Worm (Caenorhabditis elegans) whole organism, late embryonic: ENCODE data around the gene clec-38.

Experiments used
- C08G9.2 ChIP-seq: sonication (generic microtip); optimal IDR thresholded peaks from 2 replicates; lab custom pipeline; 2016; ENCODE audit warnings: mild to moderate bottlenecking, missing genetic modification characterization, moderate library complexity, missing compliant biosample characterization
- C38D4.7 ChIP-seq: fragments of 200-800 bp; sonication (Bioruptor generic); optimal IDR thresholded peaks from 2 replicates; lab custom pipeline; 2018; ENCODE audit warnings: mild to moderate bottlenecking, missing genetic modification characterization, moderate library complexity, missing compliant biosample characterization
- K02D7.2 ChIP-seq: sonication (generic microtip); optimal IDR thresholded peaks from 2 replicates; lab custom pipeline; 2017; ENCODE audit warnings: mild to moderate bottlenecking, missing genetic modification characterization, missing compliant biosample characterization
- Y22D7AL.16 ChIP-seq: sonication (generic microtip); optimal IDR thresholded peaks from 2 replicates; lab custom pipeline; 2016; ENCODE audit warnings: missing genetic modification characterization, missing compliant biosample characterization
- ceh-14 ChIP-seq: sonication (generic microtip); optimal IDR thresholded peaks from 2 replicates; lab custom pipeline; 2016; ENCODE audit warnings: missing genotype, missing genetic modification characterization, missing compliant biosample characterization
- ceh-18 ChIP-seq: sonication (generic microtip); optimal IDR thresholded peaks from 2 replicates; lab custom pipeline; 2016; ENCODE audit warnings: missing genetic modification characterization, missing compliant biosample characterization
- ceh-31 ChIP-seq: sonication (generic microtip); optimal IDR thresholded peaks from 2 replicates; lab custom pipeline; 2016; ENCODE audit warnings: missing genetic modification characterization, missing compliant biosample characterization
- ceh-34 ChIP-seq: sonication (generic microtip); optimal IDR thresholded peaks from 2 replicates; lab custom pipeline; 2016; ENCODE audit warnings: mild to moderate bottlenecking, missing genetic modification characterization, missing compliant biosample characterization
- ceh-45 ChIP-seq: fragments of 200-800 bp; sonication (Bioruptor generic); IDR thresholded peaks from 2 replicates; pipeline ENCODE4 v1.3.6; 2022; ENCODE audit warnings: missing genetic modification reagents, missing genetic modification characterization, missing compliant biosample characterization
- ceh-6 ChIP-seq: fragments of 200-800 bp; sonication (Bioruptor generic); optimal IDR thresholded peaks from 2 replicates; lab custom pipeline; 2018; ENCODE audit warnings: mild to moderate bottlenecking, missing genetic modification characterization, missing compliant biosample characterization
- che-1 ChIP-seq: sonication (generic microtip); optimal IDR thresholded peaks from 2 replicates; lab custom pipeline; 2016; ENCODE audit warnings: mild to moderate bottlenecking, missing genetic modification characterization, missing compliant biosample characterization
- dmd-4 ChIP-seq: sonication (generic microtip); optimal IDR thresholded peaks from 2 replicates; lab custom pipeline; 2016; ENCODE audit warnings: borderline replicate concordance, missing genetic modification characterization, missing compliant biosample characterization
- elt-2 ChIP-seq: sonication (generic microtip); optimal IDR thresholded peaks from 2 replicates; lab custom pipeline; 2016; ENCODE audit warnings: missing genetic modification reagents, missing genetic modification characterization, missing compliant biosample characterization
- elt-4 ChIP-seq: sonication (generic microtip); optimal IDR thresholded peaks from 2 replicates; lab custom pipeline; 2016; ENCODE audit warnings: missing genetic modification characterization, missing compliant biosample characterization
- ets-4 ChIP-seq: sonication (generic microtip); optimal IDR thresholded peaks from 2 replicates; lab custom pipeline; 2016; ENCODE audit warnings: missing genetic modification characterization, missing compliant biosample characterization
- fax-1 ChIP-seq: sonication (generic microtip); optimal IDR thresholded peaks from 2 replicates; lab custom pipeline; 2016; ENCODE audit warnings: missing genotype, missing genetic modification characterization, missing compliant biosample characterization
- gmeb-2 ChIP-seq: sonication (generic microtip); optimal IDR thresholded peaks from 2 replicates; lab custom pipeline; 2016; ENCODE audit warnings: missing genetic modification characterization, inconsistent platforms, missing compliant biosample characterization
- hlh-15 ChIP-seq: sonication (generic microtip); optimal IDR thresholded peaks from 2 replicates; lab custom pipeline; 2016; ENCODE audit warnings: missing genetic modification characterization, missing compliant biosample characterization
- hlh-6 ChIP-seq: sonication (generic microtip); optimal IDR thresholded peaks from 2 replicates; lab custom pipeline; 2016; ENCODE audit warnings: missing genotype, missing genetic modification characterization, missing compliant biosample characterization
- lim-6 ChIP-seq: sonication (generic microtip); optimal IDR thresholded peaks from 2 replicates; lab custom pipeline; 2016; ENCODE audit warnings: missing genetic modification characterization, missing compliant biosample characterization
- mec-3 ChIP-seq: sonication (generic microtip); optimal IDR thresholded peaks from 2 replicates; lab custom pipeline; 2016; ENCODE audit warnings: borderline replicate concordance, missing genetic modification characterization, missing compliant biosample characterization
- nhr-232 ChIP-seq: sonication (generic microtip); optimal IDR thresholded peaks from 2 replicates; lab custom pipeline; 2016; ENCODE audit warnings: missing genetic modification characterization, missing compliant biosample characterization
- npax-4 ChIP-seq: sonication (generic microtip); optimal IDR thresholded peaks from 2 replicates; lab custom pipeline; 2016; ENCODE audit warnings: missing genetic modification characterization, missing compliant biosample characterization
- pag-3 ChIP-seq: sonication (generic microtip); optimal IDR thresholded peaks from 2 replicates; lab custom pipeline; 2016; ENCODE audit warnings: missing compliant biosample characterization, missing genetic modification characterization, borderline replicate concordance
- pax-1 ChIP-seq: fragments of 150-350 bp; optimal IDR thresholded peaks from 2 replicates; lab custom pipeline; 2014; ENCODE audit warnings: missing biosample characterization, missing genetic modification characterization
- pha-2 ChIP-seq: sonication (generic microtip); optimal IDR thresholded peaks from 2 replicates; lab custom pipeline; 2017; ENCODE audit warnings: mild to moderate bottlenecking, missing genetic modification characterization, missing compliant biosample characterization
- pha-4 ChIP-seq: fragments of 150-350 bp; optimal IDR thresholded peaks from 2 replicates; lab custom pipeline; 2018; ENCODE audit warnings: missing biosample characterization, missing genetic modification reagents, missing genetic modification characterization
- pqm-1 ChIP-seq: sonication (generic microtip); optimal IDR thresholded peaks from 2 replicates; lab custom pipeline; 2016; ENCODE audit warnings: missing genetic modification characterization, missing compliant biosample characterization
- pros-1 ChIP-seq: fragments of 150-350 bp; optimal IDR thresholded peaks from 2 replicates; lab custom pipeline; 2014; ENCODE audit warnings: missing biosample characterization, missing genetic modification reagents, missing genetic modification characterization
- ref-2 ChIP-seq: sonication (generic microtip); optimal IDR thresholded peaks from 2 replicates; lab custom pipeline; 2016; ENCODE audit warnings: missing genetic modification characterization, missing compliant biosample characterization
- rnt-1 ChIP-seq: sonication (generic microtip); optimal IDR thresholded peaks from 2 replicates; lab custom pipeline; 2016; ENCODE audit warnings: missing genetic modification characterization, missing compliant biosample characterization
- sdc-2 ChIP-seq: sonication (generic microtip); optimal IDR thresholded peaks from 2 replicates; lab custom pipeline; 2016; ENCODE audit warnings: missing genotype, missing genetic modification characterization, missing compliant biosample characterization
- tbx-2 ChIP-seq: sonication (generic microtip); optimal IDR thresholded peaks from 2 replicates; lab custom pipeline; 2016; ENCODE audit warnings: missing genetic modification characterization, missing compliant biosample characterization
- tbx-7 ChIP-seq: sonication (generic microtip); optimal IDR thresholded peaks from 2 replicates; lab custom pipeline; 2016; ENCODE audit warnings: missing genotype, missing genetic modification characterization, missing compliant biosample characterization
- unc-42 ChIP-seq: sonication (generic microtip); optimal IDR thresholded peaks from 2 replicates; lab custom pipeline; 2016; ENCODE audit warnings: missing genotype, missing genetic modification characterization, missing compliant biosample characterization
- unc-86 ChIP-seq: sonication (generic microtip); optimal IDR thresholded peaks from 2 replicates; lab custom pipeline; 2016; ENCODE audit warnings: missing genetic modification characterization, missing compliant biosample characterization
- ztf-16 ChIP-seq: sonication (generic microtip); optimal IDR thresholded peaks from 2 replicates; lab custom pipeline; 2017; ENCODE audit warnings: missing genetic modification characterization, missing compliant biosample characterization

clec-38 gene

DNA sequence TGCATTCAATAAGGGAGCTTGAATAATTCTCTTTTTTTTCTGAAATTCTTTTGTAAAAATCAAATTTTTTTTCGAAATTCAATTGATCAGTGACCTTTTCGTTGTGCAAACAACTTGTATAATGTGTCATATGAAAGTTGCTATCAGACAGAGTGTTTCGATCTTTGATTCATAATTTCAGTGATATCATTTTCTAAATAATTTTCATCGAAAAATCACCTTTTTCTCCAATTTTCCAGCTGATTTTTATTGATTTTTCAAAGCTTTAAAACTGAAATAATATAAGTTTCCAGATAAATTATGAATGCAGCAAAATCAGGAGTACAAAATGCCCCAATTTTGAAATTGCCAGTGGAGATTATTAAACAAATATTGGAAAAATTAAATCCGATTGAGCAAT lies 7.0 kb downstream of the clec-38 start, which contains the start of gene fbxa-127:
fbxa-127 (plus strand) TSS at position 301 of the 400 bp plus-strand sequence.
- TF ChIP-seq ceh-14 (no peak), K02D7.2 (tag; lab: Kevin White, UChicago) (no peak), npax-4 (tag; lab: Kevin White, UChicago) (no peak), rnt-1 (tag; lab: Kevin White, UChicago) (no peak), pha-4 (tag; lab: Kevin White, UChicago) (no peak), ceh-31 (tag; lab: Kevin White, UChicago) (no peak), ceh-6 (no peak), ztf-16 (tag; lab: Kevin White, UChicago) (no peak), unc-42 (tag; lab: Kevin White, UChicago) (no peak)

DNA sequence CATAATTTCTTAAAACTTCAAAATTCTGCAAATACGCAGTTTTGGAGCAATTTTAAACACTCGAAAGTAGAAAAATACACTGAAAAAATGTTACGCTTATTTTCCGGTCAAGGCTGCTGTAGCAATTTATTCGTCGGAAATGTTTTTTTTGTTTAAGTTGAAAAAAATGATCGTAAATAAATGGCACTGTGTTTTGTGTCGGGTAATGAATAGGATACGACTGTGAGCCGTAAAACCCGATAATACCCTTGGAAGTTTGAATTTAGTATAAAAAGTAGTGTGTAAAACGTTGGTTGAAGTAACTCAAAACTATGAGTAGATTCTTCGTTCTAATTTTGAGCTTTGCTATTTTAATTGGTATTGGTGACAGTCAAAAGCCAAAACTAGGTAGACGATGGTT lies 8.5 kb downstream of the clec-38 start, which contains the start of gene T25E12.14:
T25E12.14 (plus strand) TSS at position 301 of the 400 bp plus-strand sequence.
- TF ChIP-seq ceh-45, result no peak
- no peak for TF ChIP-seq ceh-31 (tag; lab: Kevin White, UChicago)
- no peak for TF ChIP-seq pqm-1 (tag; lab: Kevin White, UChicago)
- TF ChIP-seq dmd-4 (tag; lab: Kevin White, UChicago), result no peak
- no peak for TF ChIP-seq unc-86 (tag; lab: Kevin White, UChicago)
- no peak for TF ChIP-seq unc-42 (tag; lab: Kevin White, UChicago)
- TF ChIP-seq elt-4 (tag; lab: Kevin White, UChicago), result no peak
- no peak for TF ChIP-seq pha-2
- no peak for TF ChIP-seq tbx-7 (tag; lab: Kevin White, UChicago)
- no peak for TF ChIP-seq pax-1 (tag; lab: Kevin White, UChicago)
- TF ChIP-seq fax-1, result no peak
- no peak for TF ChIP-seq ets-4 (tag; lab: Kevin White, UChicago)

DNA sequence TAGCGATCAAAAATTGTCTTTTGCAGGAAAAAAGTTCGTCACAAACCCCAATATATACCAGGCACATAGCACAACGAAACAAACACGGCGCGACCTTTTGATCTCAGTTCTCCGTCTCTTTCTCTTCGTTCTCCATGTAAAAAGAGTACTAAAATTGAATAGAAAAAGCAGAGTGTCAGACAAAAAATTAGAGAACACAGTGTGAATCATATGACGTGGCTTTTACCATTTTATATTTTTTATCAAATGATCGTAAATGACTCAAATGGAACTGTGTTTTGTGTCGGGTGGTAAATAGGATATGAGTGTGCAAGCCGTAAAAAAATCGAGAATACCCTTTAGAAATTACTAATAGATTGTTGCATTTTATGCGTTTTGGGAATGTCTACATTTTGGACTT lies 9.5 kb downstream of the clec-38 start:
- TF ChIP-seq hlh-6 (no peak), gmeb-2 (tag; lab: Kevin White, UChicago) (no peak), ceh-34 (tag; lab: Kevin White, UChicago) (no peak), pag-3 (tag; lab: Kevin White, UChicago) (no peak), C08G9.2 (no peak), elt-4 (tag; lab: Kevin White, UChicago) (no peak), sdc-2 (tag; lab: Kevin White, UChicago) (no peak), che-1 (tag; lab: Kevin White, UChicago) (no peak), rnt-1 (tag; lab: Kevin White, UChicago) (no peak), mec-3 (tag; lab: Kevin White, UChicago) (no peak), tbx-2 (tag; lab: Kevin White, UChicago) (no peak), ceh-18 (tag; lab: Kevin White, UChicago) (no peak), elt-2 (no peak), pros-1 (tag; lab: Kevin White, UChicago) (no peak), nhr-232 (tag; lab: Kevin White, UChicago) (no peak), C38D4.7 (GFP tag; lab: Kevin White, UChicago) (no peak), hlh-15 (tag; lab: Kevin White, UChicago) (no peak), pha-4 (tag; lab: Kevin White, UChicago) (no peak)

DNA sequence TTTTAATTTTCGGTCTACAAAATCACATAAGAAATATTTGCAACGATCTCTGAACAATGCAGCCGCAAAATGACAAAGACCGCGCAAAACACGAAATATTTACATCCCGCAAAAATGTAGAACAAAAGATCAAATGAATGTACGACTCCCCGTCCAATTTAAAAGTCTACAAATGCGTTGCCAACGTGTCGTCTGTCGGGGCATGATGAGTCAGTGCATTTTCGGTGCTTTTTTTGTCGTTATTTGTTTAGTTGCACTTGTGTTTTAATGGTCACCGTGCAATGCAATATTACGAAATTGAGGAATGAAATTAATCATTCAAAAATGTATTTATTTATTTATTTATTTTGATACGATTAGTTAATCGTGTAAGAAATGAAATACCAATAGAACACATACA lies 10.8 kb downstream of the clec-38 start:
- no peak for TF ChIP-seq ref-2 (tag; lab: Kevin White, UChicago)
- TF ChIP-seq dmd-4 (tag; lab: Kevin White, UChicago), result no peak
- TF ChIP-seq lim-6 (tag; lab: Kevin White, UChicago), result no peak
- TF ChIP-seq che-1 (tag; lab: Kevin White, UChicago), result no peak
- TF ChIP-seq Y22D7AL.16, result no peak
